Worm (Caenorhabditis elegans) whole organism, young adult: ENCODE data around the gene ergo-1.

Experiments
- B0019.2 ChIP-seq: fragments of 200-800 bp; sonication (Bioruptor generic); conservative IDR thresholded peaks from 2 replicates; pipeline ENCODE4 v1.3.6; 2022; ENCODE audit warnings: missing genetic modification reagents, missing genetic modification characterization, missing compliant biosample characterization
- F49E8.2 ChIP-seq: sonication (generic microtip); optimal IDR thresholded peaks from 3 replicates; lab custom pipeline; 2017; ENCODE audit warnings: missing genetic modification characterization, mild to moderate bottlenecking, missing compliant biosample characterization, antibody characterized with exemption, moderate library complexity; ENCODE audit not compliant: insufficient read depth
- attf-5 ChIP-seq: fragments of 200-800 bp; sonication (Bioruptor generic); optimal IDR thresholded peaks from 2 replicates; lab custom pipeline; 2018; ENCODE audit warnings: mild to moderate bottlenecking, missing genetic modification characterization, missing compliant biosample characterization
- dox-1 ChIP-seq: fragments of 200-800 bp; sonication (Bioruptor generic); IDR thresholded peaks from 2 replicates; pipeline ENCODE4 v1.3.6; 2022; ENCODE audit warnings: missing genetic modification reagents, missing genetic modification characterization, missing compliant biosample characterization
- nfyb-1 ChIP-seq: fragments of 200-800 bp; sonication (Bioruptor generic); IDR thresholded peaks from 2 replicates; pipeline ENCODE4 v1.3.6; 2022; ENCODE audit warnings: missing genetic modification reagents, missing genetic modification characterization, missing compliant biosample characterization
- nhr-90 ChIP-seq: sonication (generic microtip); optimal IDR thresholded peaks from 2 replicates; lab custom pipeline; 2016; ENCODE audit warnings: missing genotype, mild to moderate bottlenecking, missing genetic modification characterization, missing compliant biosample characterization
- pha-4 ChIP-seq: fragments of 150-350 bp; sonication (generic microtip); optimal IDR thresholded peaks from 2 replicates; lab custom pipeline; 2014; ENCODE audit warnings: missing biosample characterization, missing genetic modification reagents, missing genetic modification characterization
- sdz-38 ChIP-seq: sonication (generic microtip); optimal IDR thresholded peaks from 2 replicates; lab custom pipeline; 2016; ENCODE audit warnings: missing genotype, missing genetic modification characterization, missing compliant biosample characterization
- unc-130 ChIP-seq: sonication (generic microtip); optimal IDR thresholded peaks from 2 replicates; lab custom pipeline; 2016; ENCODE audit warnings: missing genetic modification reagents, missing genetic modification characterization, missing compliant biosample characterization
- unc-62 ChIP-seq: fragments of 150-350 bp; optimal IDR thresholded peaks from 2 replicates; lab custom pipeline; 2014; ENCODE audit warnings: missing biosample characterization, missing genetic modification reagents, missing genetic modification characterization
- zfh-2 ChIP-seq: fragments of 200-800 bp; sonication (Bioruptor generic); conservative IDR thresholded peaks from 2 replicates; pipeline ENCODE4 v1.3.6; 2022; ENCODE audit warnings: missing genetic modification reagents, missing genetic modification characterization, missing compliant biosample characterization

DNA sequence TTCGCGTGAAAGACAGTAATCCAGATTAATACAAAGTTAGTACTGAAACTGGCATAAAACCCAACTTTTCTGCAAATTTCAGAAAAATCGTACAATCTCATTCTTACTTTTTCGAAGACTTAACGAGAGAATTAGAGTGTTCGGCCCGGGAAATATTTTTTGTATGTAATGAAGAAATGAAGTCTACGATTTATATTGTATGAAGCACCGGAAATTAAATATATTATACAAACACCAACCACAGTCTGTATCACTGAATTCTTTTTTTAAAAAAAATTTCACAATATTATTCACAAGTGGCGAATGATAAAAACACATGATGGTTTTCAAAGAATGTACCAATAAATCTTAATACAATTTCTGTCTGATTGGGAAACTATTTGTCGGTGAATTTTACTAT lies 55.9 kb downstream of the ergo-1 start, which contains the start of gene str-67:
- no peak for TF ChIP-seq unc-130
- TF ChIP-seq attf-5 = no peak
- no peak for TF ChIP-seq nfyb-1
- TF ChIP-seq zfh-2 (GFP tag; lab: Robert Waterston, UW) = no peak
- TF ChIP-seq F49E8.2 = no peak
- TF ChIP-seq dox-1 = no peak
- no peak for TF ChIP-seq B0019.2
- TF ChIP-seq sdz-38 (tag; lab: Kevin White, UChicago) = no peak
- TF ChIP-seq unc-62 (GFP tag; lab: Kevin White, UChicago) = no peak
- no peak for TF ChIP-seq nhr-90 (tag; lab: Kevin White, UChicago)
- no peak for TF ChIP-seq pha-4
